Fruit fly (Drosophila melanogaster) whole organism, embryonic: ENCODE data around the gene CG31100.

Experiments used
- CG10321 ChIP-seq: fragments of 200-800 bp; sonication (Bioruptor generic); IDR thresholded peaks from 2 replicates; pipeline ENCODE4 v1.3.6; 2022; ENCODE audit warnings: missing biosample characterization, missing genetic modification characterization
- CG10366 ChIP-seq: fragments of 200-800 bp; sonication (Bioruptor generic); IDR thresholded peaks from 2 replicates; pipeline ENCODE4 v1.3.6; 2022; ENCODE audit warnings: missing biosample characterization, missing genetic modification characterization
- CG10654 ChIP-seq: fragments of 200-800 bp; sonication (Bioruptor generic); optimal IDR thresholded peaks from 2 replicates; lab custom pipeline; 2016; ENCODE audit warnings: missing biosample characterization, missing genetic modification characterization
- CG10959 ChIP-seq: fragments of 200-800 bp; sonication (Bioruptor generic); IDR thresholded peaks from 2 replicates; pipeline ENCODE4 v1.3.6; 2022; ENCODE audit warnings: missing biosample characterization, missing genetic modification characterization
- CG11398 ChIP-seq: fragments of 200-800 bp; sonication (Bioruptor generic); optimal IDR thresholded peaks from 2 replicates; lab custom pipeline; 2016; ENCODE audit warnings: missing biosample characterization, missing genetic modification characterization
- CG11504 ChIP-seq: fragments of 200-800 bp; sonication (Bioruptor generic); optimal IDR thresholded peaks from 3 replicates; lab custom pipeline; 2019; ENCODE audit warnings: missing biosample characterization, mild to moderate bottlenecking, missing genetic modification characterization, moderate library complexity
- CG13624 ChIP-seq: fragments of 200-800 bp; sonication (Bioruptor generic); optimal IDR thresholded peaks from 2 replicates; lab custom pipeline; 2016; ENCODE audit warnings: missing biosample characterization, missing genetic modification characterization
- CG15479 ChIP-seq: fragments of 200-800 bp; sonication (Bioruptor generic); optimal IDR thresholded peaks from 3 replicates; lab custom pipeline; 2019; ENCODE audit warnings: missing biosample characterization, mild to moderate bottlenecking, missing genetic modification characterization, moderate library complexity
- CG16815 ChIP-seq: fragments of 200-800 bp; sonication (Bioruptor generic); optimal IDR thresholded peaks from 3 replicates; lab custom pipeline; 2017; ENCODE audit warnings: missing biosample characterization, mild to moderate bottlenecking, missing genetic modification characterization
- CG16863 ChIP-seq: fragments of 200-800 bp; sonication (Bioruptor generic); optimal IDR thresholded peaks from 3 replicates; lab custom pipeline; 2016; ENCODE audit warnings: missing biosample characterization, missing genetic modification characterization
- CG17829 ChIP-seq: fragments of 200-800 bp; optimal IDR thresholded peaks from 2 replicates; lab custom pipeline; 2019; ENCODE audit warnings: missing biosample characterization, mild to moderate bottlenecking, missing genetic modification characterization, moderate library complexity
- CG2129 ChIP-seq: fragments of 200-800 bp; sonication (Bioruptor generic); IDR thresholded peaks from 2 replicates; pipeline ENCODE4 v1.3.6; 2022; ENCODE audit warnings: missing biosample characterization, missing genetic modification characterization; ENCODE audit not compliant: partially characterized antibody
- CG2712 ChIP-seq: fragments of 200-800 bp; optimal IDR thresholded peaks from 3 replicates; lab custom pipeline; 2019; ENCODE audit warnings: missing biosample characterization, mild to moderate bottlenecking, missing genetic modification characterization, moderate library complexity
- CG2875 ChIP-seq: fragments of 200-800 bp; sonication (Bioruptor generic); optimal IDR thresholded peaks from 2 replicates; lab custom pipeline; 2017; ENCODE audit warnings: missing biosample characterization, mild to moderate bottlenecking, missing genetic modification characterization, missing genetic modification reagents
- CG3065 ChIP-seq: fragments of 200-800 bp; sonication (Bioruptor generic); optimal IDR thresholded peaks from 2 replicates; lab custom pipeline; 2016; ENCODE audit warnings: missing biosample characterization, missing genetic modification characterization
- CG4404 ChIP-seq: fragments of 200-800 bp; sonication (Bioruptor generic); IDR thresholded peaks from 2 replicates; pipeline ENCODE4 v1.3.6; 2022; ENCODE audit warnings: missing biosample characterization, missing genetic modification characterization
- CG4424 ChIP-seq: fragments of 200-800 bp; sonication (Bioruptor generic); optimal IDR thresholded peaks from 3 replicates; lab custom pipeline; 2016; ENCODE audit warnings: missing biosample characterization, missing genetic modification characterization
- CG4617 ChIP-seq: fragments of 200-800 bp; sonication (Bioruptor generic); optimal IDR thresholded peaks from 3 replicates; lab custom pipeline; 2016; ENCODE audit warnings: missing biosample characterization, missing genetic modification characterization, borderline replicate concordance
- CG7372 ChIP-seq: fragments of 200-800 bp; sonication (Bioruptor generic); IDR thresholded peaks from 2 replicates; pipeline ENCODE4 v1.3.6; 2022; ENCODE audit warnings: missing biosample characterization, missing genetic modification characterization
- CG7839 ChIP-seq: fragments of 200-800 bp; sonication (Bioruptor generic); optimal IDR thresholded peaks from 3 replicates; lab custom pipeline; 2018; ENCODE audit warnings: missing biosample characterization, mild to moderate bottlenecking, missing genetic modification characterization, moderate library complexity
- CG7928 ChIP-seq: fragments of 200-800 bp; sonication (Bioruptor generic); optimal IDR thresholded peaks from 2 replicates; lab custom pipeline; 2017; ENCODE audit warnings: missing biosample characterization, mild to moderate bottlenecking, missing genetic modification characterization
- Dp ChIP-seq: fragments of 200-800 bp; sonication (Bioruptor generic); optimal IDR thresholded peaks from 2 replicates; lab custom pipeline; 2018; ENCODE audit warnings: missing biosample characterization, mild to moderate bottlenecking, missing genetic modification characterization, moderate library complexity
- E2f2 ChIP-seq: fragments of 200-800 bp; sonication (Bioruptor generic); IDR thresholded peaks from 2 replicates; pipeline ENCODE4 v1.3.6; 2022; ENCODE audit warnings: missing biosample characterization, missing genetic modification characterization
- Hmx ChIP-seq: fragments of 200-800 bp; sonication (Bioruptor generic); optimal IDR thresholded peaks from 2 replicates; lab custom pipeline; 2016; ENCODE audit warnings: missing biosample characterization, missing genetic modification characterization
- Ptx1 ChIP-seq: fragments of 200-800 bp; sonication (Bioruptor generic); IDR thresholded peaks from 2 replicates; pipeline ENCODE4 v1.3.6; 2022; ENCODE audit warnings: missing biosample characterization, missing genetic modification characterization
- Six4 ChIP-seq: fragments of 200-800 bp; sonication (Bioruptor generic); optimal IDR thresholded peaks from 2 replicates; lab custom pipeline; 2016; ENCODE audit warnings: missing biosample characterization, missing genetic modification characterization
- Sox102F ChIP-seq: fragments of 200-800 bp; sonication (Bioruptor generic); optimal IDR thresholded peaks from 2 replicates; lab custom pipeline; 2018; ENCODE audit warnings: missing biosample characterization, mild to moderate bottlenecking, missing genetic modification characterization, moderate library complexity
- Stat92E ChIP-seq, 3 experiments: fragments of >200 bp in 2 of 3; fragments of 200-800 bp in 1 of 3; sonication (Bioruptor generic) in 1 of 3; optimal IDR thresholded peaks; 2 replicates each; lab custom pipeline; 2017 to 2019; ENCODE audit warnings: missing biosample characterization in 3 of 3, missing genetic modification characterization in 3 of 3, mild to moderate bottlenecking in 1 of 3, moderate library complexity in 1 of 3
- Taf1 ChIP-seq: fragments of 200-800 bp; sonication (Bioruptor generic); IDR thresholded peaks from 2 replicates; pipeline ENCODE4 v1.3.6; 2022; ENCODE audit warnings: missing biosample characterization, missing genetic modification characterization
- Vsx1 ChIP-seq: fragments of 200-800 bp; sonication (Bioruptor generic); optimal IDR thresholded peaks from 2 replicates; lab custom pipeline; 2017; ENCODE audit warnings: missing biosample characterization, mild to moderate bottlenecking, missing genetic modification characterization, missing genetic modification reagents
- YL-1 ChIP-seq: fragments of 200-800 bp; sonication (Bioruptor generic); optimal IDR thresholded peaks from 3 replicates; lab custom pipeline; 2017; ENCODE audit warnings: missing biosample characterization, mild to moderate bottlenecking, missing genetic modification characterization
- abd-A ChIP-seq: fragments of 200-800 bp; sonication (Bioruptor generic); optimal IDR thresholded peaks from 3 replicates; lab custom pipeline; 2019; ENCODE audit warnings: missing biosample characterization, mild to moderate bottlenecking, missing genetic modification characterization, moderate library complexity
- bbx ChIP-seq: fragments of 200-800 bp; sonication (Bioruptor generic); IDR thresholded peaks from 2 replicates; pipeline ENCODE4 v1.3.6; 2022; ENCODE audit warnings: missing biosample characterization, missing genetic modification characterization; ENCODE audit not compliant: partially characterized antibody
- chif ChIP-seq, 2 experiments: fragments of 200-800 bp; sonication (Bioruptor generic); optimal IDR thresholded peaks; 3 replicates each; lab custom pipeline; 2016; ENCODE audit warnings: missing biosample characterization in 2 of 2, missing genetic modification characterization in 2 of 2
- en ChIP-seq: fragments of 200-800 bp; sonication (Bioruptor generic); optimal IDR thresholded peaks from 2 replicates; lab custom pipeline; 2016; ENCODE audit warnings: missing biosample characterization, missing genetic modification characterization
- fru ChIP-seq: fragments of >200 bp; optimal IDR thresholded peaks from 2 replicates; lab custom pipeline; 2017
- gfzf ChIP-seq: fragments of 200-800 bp; sonication (Bioruptor generic); optimal IDR thresholded peaks from 2 replicates; lab custom pipeline; 2016; ENCODE audit warnings: missing biosample characterization, mild to moderate bottlenecking, missing genetic modification characterization, moderate library complexity
- jigr1 ChIP-seq: fragments of 200-800 bp; sonication (Bioruptor generic); IDR thresholded peaks from 3 replicates; pipeline ENCODE4 v1.3.6; 2022; ENCODE audit warnings: missing biosample characterization, missing genetic modification characterization
- jing ChIP-seq: fragments of 200-800 bp; sonication (Bioruptor generic); optimal IDR thresholded peaks from 2 replicates; lab custom pipeline; 2018; ENCODE audit warnings: missing biosample characterization, mild to moderate bottlenecking, missing genetic modification characterization
- nau ChIP-seq: fragments of 200-800 bp; sonication (Bioruptor generic); optimal IDR thresholded peaks from 3 replicates; lab custom pipeline; 2017; ENCODE audit warnings: missing biosample characterization, mild to moderate bottlenecking, missing genetic modification characterization, missing genetic modification reagents
- nom ChIP-seq: fragments of 200-800 bp; sonication (Bioruptor generic); optimal IDR thresholded peaks from 2 replicates; lab custom pipeline; 2017; ENCODE audit warnings: missing biosample characterization, missing genetic modification characterization, mild to moderate bottlenecking, moderate library complexity, missing genetic modification reagents
- prd ChIP-seq, 3 experiments: fragments of >200 bp in 2 of 3; fragments of 200-800 bp in 1 of 3; sonication (Bioruptor generic) in 1 of 3; optimal IDR thresholded peaks in 2 of 3; IDR thresholded peaks in 1 of 3; 2 replicates in 2 of 3; 3 replicates in 1 of 3; pipeline versions ENCODE4 v1.3.6 to Lab custom; 2017 to 2022; ENCODE audit warnings: missing biosample characterization in 1 of 3, missing genetic modification characterization in 1 of 3
- seq ChIP-seq: fragments of 200-800 bp; sonication (Bioruptor generic); IDR thresholded peaks from 2 replicates; pipeline ENCODE4 v1.3.6; 2022; ENCODE audit warnings: missing biosample characterization, missing genetic modification characterization
- sug ChIP-seq: fragments of 200-800 bp; optimal IDR thresholded peaks from 2 replicates; lab custom pipeline; 2019; ENCODE audit warnings: missing biosample characterization, mild to moderate bottlenecking, missing genetic modification characterization, moderate library complexity
- tll ChIP-seq, 2 experiments: fragments of 200-800 bp in 1 of 2; fragments of >200 bp in 1 of 2; sonication (Bioruptor generic) in 1 of 2; optimal IDR thresholded peaks; 2 replicates each; lab custom pipeline; 2017 to 2019; ENCODE audit warnings: missing biosample characterization in 2 of 2, missing genetic modification characterization in 2 of 2, mild to moderate bottlenecking in 1 of 2, moderate library complexity in 1 of 2
- trem ChIP-seq: fragments of 200-800 bp; optimal IDR thresholded peaks from 3 replicates; lab custom pipeline; 2019; ENCODE audit warnings: missing biosample characterization, mild to moderate bottlenecking, missing genetic modification characterization, moderate library complexity
- unpg ChIP-seq: fragments of 200-800 bp; sonication (Bioruptor generic); optimal IDR thresholded peaks from 3 replicates; lab custom pipeline; 2018; ENCODE audit warnings: missing biosample characterization, mild to moderate bottlenecking, missing genetic modification characterization, moderate library complexity
- wek ChIP-seq: fragments of 200-800 bp; sonication (Bioruptor generic); optimal IDR thresholded peaks from 3 replicates; lab custom pipeline; 2018; ENCODE audit warnings: missing biosample characterization, mild to moderate bottlenecking, missing genetic modification characterization, moderate library complexity
- yki ChIP-seq: fragments of >200 bp; optimal IDR thresholded peaks from 3 replicates; lab custom pipeline; 2018

CG31100 gene

dm6 chr3R:9051937-9052680 lies 48.7 kb upstream of the CG31100 start, which contains the start of gene Kdm2 (continued):
- no peak for TF ChIP-seq CG11398 (GFP tag; lab: Kevin White, UChicago)
- TF ChIP-seq sug (tag; lab: Kevin White, UChicago): no peak
- TF ChIP-seq Ptx1: no peak
- no peak for TF ChIP-seq nau (GFP tag; lab: Kevin White, UChicago)
- no peak for TF ChIP-seq CG16815 (GFP tag; lab: Kevin White, UChicago)
- no peak for TF ChIP-seq en (GFP tag; lab: Kevin White, UChicago)
- no peak for TF ChIP-seq E2f2
- TF ChIP-seq Stat92E (GFP tag; optimal IDR thresholded peaks at IDR 0.05; lab: Kevin White, UChicago): peak in 1 of 3 experiments; percentile 87
- TF ChIP-seq seq (GFP tag; lab: Robert Waterston, UW): no peak
- TF ChIP-seq CG10654 (GFP tag; lab: Kevin White, UChicago): no peak
- peak; percentile 31 for TF ChIP-seq CG7839 (tag; lab: Kevin White, UChicago)
- TF ChIP-seq CG10959 (GFP tag; lab: Robert Waterston, UW): no peak
- no peak for TF ChIP-seq Six4 (GFP tag; lab: Kevin White, UChicago)
- no peak for TF ChIP-seq CG10366 (GFP tag; lab: Robert Waterston, UW)
- TF ChIP-seq yki (lab: Kevin White, UChicago): no peak
- no peak for TF ChIP-seq bbx (GFP tag; lab: Robert Waterston, UW)
- TF ChIP-seq prd (optimal IDR thresholded peaks at IDR 0.05; lab: Kevin White, UChicago): no peak
- TF ChIP-seq prd (GFP tag; IDR thresholded peaks at IDR 0.05; lab: Robert Waterston, UW): no peak
- peak; percentile 42 for TF ChIP-seq CG11504
- no peak for TF ChIP-seq jing (GFP tag; lab: Kevin White, UChicago)
- no peak for TF ChIP-seq CG7928 (GFP tag; lab: Kevin White, UChicago)
- peak; percentile 3 for TF ChIP-seq Vsx1 (GFP tag; lab: Kevin White, UChicago)
- TF ChIP-seq CG13624 (GFP tag; lab: Kevin White, UChicago): no peak
- TF ChIP-seq wek (GFP tag; lab: Kevin White, UChicago): no peak
- peak; percentile 16 for TF ChIP-seq nom (GFP tag; lab: Kevin White, UChicago)
- TF ChIP-seq CG16863 (GFP tag; lab: Kevin White, UChicago): no peak
- peak; percentile 18 for TF ChIP-seq unpg (GFP tag; lab: Kevin White, UChicago)
- TF ChIP-seq jigr1 (GFP tag; lab: Robert Waterston, UW): no peak
- TF ChIP-seq CG4424: no peak
- TF ChIP-seq Sox102F (GFP tag; lab: Kevin White, UChicago): no peak
- TF ChIP-seq CG10321: no peak
- TF ChIP-seq CG3065: no peak
- TF ChIP-seq CG2129 (GFP tag; lab: Robert Waterston, UW): no peak
- no peak for TF ChIP-seq fru (lab: Kevin White, UChicago)
- no peak for TF ChIP-seq Hmx (GFP tag; lab: Kevin White, UChicago)
- no peak for TF ChIP-seq tll (GFP tag; optimal IDR thresholded peaks at IDR 0.05; lab: Kevin White, UChicago)
- no peak for TF ChIP-seq CG7372
- peak in 1 of 2 experiments; percentile 5 for TF ChIP-seq chif (GFP tag; optimal IDR thresholded peaks at IDR 0.05; lab: Kevin White, UChicago)

- TF ChIP-seq CG15479 (GFP tag; lab: Kevin White, UChicago) (peak; percentile 8), abd-A (tag; lab: Kevin White, UChicago) (peak; percentile 81), CG17829 (tag; lab: Kevin White, UChicago) (peak; percentile 20), YL-1 (GFP tag; lab: Kevin White, UChicago) (peak; percentile 38), CG2712 (tag; lab: Kevin White, UChicago) (peak; percentile 25), CG4404 (GFP tag; lab: Robert Waterston, UW) (no peak), Dp (GFP tag; lab: Kevin White, UChicago) (peak; percentile 91), trem (tag; lab: Kevin White, UChicago) (peak; percentile 74), Taf1 (GFP tag; lab: Robert Waterston, UW) (no peak), gfzf (peak; percentile 95), CG2875 (GFP tag; lab: Kevin White, UChicago) (no peak), CG4617 (GFP tag; lab: Kevin White, UChicago) (peak; percentile 66)
Observed at dm6 chr3R:9050519-9051119, 47.2 kb upstream of the CG31100 start, which contains the start of gene Nmdmc. Gene Nmdmc, minus strand, starts transcription at chr3R:9050555.
